Fruit fly (Drosophila melanogaster) whole organism, embryonic: ENCODE results near the gene Ctns.

Source experiments
- Atf3 ChIP-seq: fragments of 200-800 bp; sonication (Bioruptor generic); optimal IDR thresholded peaks from 3 replicates; lab custom pipeline; 2016; ENCODE audit warnings: missing biosample characterization, missing genetic modification characterization
- CG10209 ChIP-seq: fragments of 200-800 bp; sonication (Bioruptor generic); optimal IDR thresholded peaks from 3 replicates; lab custom pipeline; 2017; ENCODE audit warnings: missing biosample characterization, mild to moderate bottlenecking, missing genetic modification characterization, missing genetic modification reagents
- CG13296 ChIP-seq: fragments of 200-800 bp; sonication (Bioruptor generic); optimal IDR thresholded peaks from 3 replicates; lab custom pipeline; 2018; ENCODE audit warnings: missing biosample characterization, mild to moderate bottlenecking, missing genetic modification characterization
- CG13775 ChIP-seq: fragments of 200-800 bp; sonication (Bioruptor generic); optimal IDR thresholded peaks from 3 replicates; lab custom pipeline; 2017; ENCODE audit warnings: missing biosample characterization, mild to moderate bottlenecking, missing genetic modification characterization
- CG14710 ChIP-seq: fragments of 200-800 bp; sonication (Bioruptor generic); optimal IDR thresholded peaks from 3 replicates; lab custom pipeline; 2019; ENCODE audit warnings: missing biosample characterization, mild to moderate bottlenecking, missing genetic modification characterization, moderate library complexity
- CG15011 ChIP-seq: fragments of 200-800 bp; sonication (Bioruptor generic); optimal IDR thresholded peaks from 3 replicates; lab custom pipeline; 2018; ENCODE audit warnings: missing biosample characterization, mild to moderate bottlenecking, missing genetic modification characterization
- CG15073 ChIP-seq: fragments of 200-800 bp; sonication (Bioruptor generic); optimal IDR thresholded peaks from 2 replicates; lab custom pipeline; 2016; ENCODE audit warnings: missing biosample characterization, missing genetic modification characterization
- CG1529 ChIP-seq: fragments of 200-800 bp; sonication (Bioruptor generic); optimal IDR thresholded peaks from 3 replicates; lab custom pipeline; 2018; ENCODE audit warnings: missing biosample characterization, missing genetic modification characterization
- CG17385 ChIP-seq: fragments of 200-800 bp; sonication (Bioruptor generic); optimal IDR thresholded peaks from 3 replicates; lab custom pipeline; 2018; ENCODE audit warnings: missing biosample characterization, mild to moderate bottlenecking, missing genetic modification characterization
- CG1832 ChIP-seq: fragments of 200-800 bp; sonication (Bioruptor generic); optimal IDR thresholded peaks from 2 replicates; lab custom pipeline; 2017; ENCODE audit warnings: missing biosample characterization, mild to moderate bottlenecking, missing genetic modification characterization, inconsistent platforms
- CG18764 ChIP-seq: fragments of 200-800 bp; sonication (Bioruptor generic); optimal IDR thresholded peaks from 3 replicates; lab custom pipeline; 2016; ENCODE audit warnings: missing biosample characterization, missing genetic modification characterization
- CG2199 ChIP-seq: fragments of 200-800 bp; sonication (Bioruptor generic); IDR thresholded peaks from 3 replicates; pipeline ENCODE4 v1.3.6; 2022; ENCODE audit warnings: missing biosample characterization, missing genetic modification characterization
- CG32532 ChIP-seq: fragments of 200-800 bp; sonication (Bioruptor generic); IDR thresholded peaks from 2 replicates; pipeline ENCODE4 v1.3.6; 2022; ENCODE audit warnings: missing biosample characterization, missing genetic modification characterization
- CG33557 ChIP-seq: fragments of 200-800 bp; sonication (Bioruptor generic); optimal IDR thresholded peaks from 2 replicates; lab custom pipeline; 2019; ENCODE audit warnings: missing biosample characterization, mild to moderate bottlenecking, missing genetic modification characterization, moderate library complexity
- CG3847 ChIP-seq: fragments of 200-800 bp; sonication (Bioruptor generic); IDR thresholded peaks from 2 replicates; pipeline ENCODE4 v1.3.6; 2022; ENCODE audit warnings: missing biosample characterization, missing genetic modification characterization
- CG7271 ChIP-seq: fragments of 200-800 bp; sonication (Bioruptor generic); optimal IDR thresholded peaks from 2 replicates; lab custom pipeline; 2018; ENCODE audit warnings: missing biosample characterization, mild to moderate bottlenecking, missing genetic modification characterization, moderate library complexity
- CG7357 ChIP-seq: fragments of 200-800 bp; sonication (Bioruptor generic); IDR thresholded peaks from 3 replicates; pipeline ENCODE4 v1.3.6; 2022; ENCODE audit warnings: missing biosample characterization, missing genetic modification characterization
- CG7839 ChIP-seq: fragments of 200-800 bp; sonication (Bioruptor generic); optimal IDR thresholded peaks from 3 replicates; lab custom pipeline; 2018; ENCODE audit warnings: missing biosample characterization, mild to moderate bottlenecking, missing genetic modification characterization, moderate library complexity
- CG9876 ChIP-seq: fragments of 200-800 bp; sonication (Bioruptor generic); optimal IDR thresholded peaks from 2 replicates; lab custom pipeline; 2016; ENCODE audit warnings: missing biosample characterization, missing genetic modification characterization
- CHES-1-like ChIP-seq: fragments of 200-800 bp; sonication (Bioruptor generic); optimal IDR thresholded peaks from 2 replicates; lab custom pipeline; 2016; ENCODE audit warnings: missing biosample characterization, missing genetic modification characterization
- Gsc ChIP-seq: fragments of 200-800 bp; sonication (Bioruptor generic); IDR thresholded peaks from 2 replicates; pipeline ENCODE4 v1.3.6; 2022; ENCODE audit warnings: missing biosample characterization, missing genetic modification characterization
- H2.0 ChIP-seq: fragments of 200-800 bp; sonication (Bioruptor generic); IDR thresholded peaks from 2 replicates; pipeline ENCODE4 v1.3.6; 2022; ENCODE audit warnings: missing biosample characterization, missing genetic modification characterization
- HLH4C ChIP-seq: fragments of 200-800 bp; sonication (Bioruptor generic); IDR thresholded peaks from 3 replicates; pipeline ENCODE4 v1.3.6; 2022; ENCODE audit warnings: missing biosample characterization, missing genetic modification characterization; ENCODE audit not compliant: partially characterized antibody
- Hey ChIP-seq: fragments of 200-800 bp; sonication (Bioruptor generic); optimal IDR thresholded peaks from 3 replicates; lab custom pipeline; 2018; ENCODE audit warnings: missing biosample characterization, mild to moderate bottlenecking, missing genetic modification characterization
- MESR4 ChIP-seq: fragments of 200-800 bp; sonication (Bioruptor generic); optimal IDR thresholded peaks from 2 replicates; lab custom pipeline; 2018; ENCODE audit warnings: missing biosample characterization, mild to moderate bottlenecking, missing genetic modification characterization, moderate library complexity
- Mad ChIP-seq: fragments of 200-800 bp; sonication (Bioruptor generic); optimal IDR thresholded peaks from 2 replicates; lab custom pipeline; 2016; ENCODE audit warnings: missing biosample characterization, missing genetic modification characterization
- NFAT ChIP-seq: fragments of 200-800 bp; sonication (Bioruptor generic); IDR thresholded peaks from 2 replicates; pipeline ENCODE4 v1.3.6; 2022; ENCODE audit warnings: missing biosample characterization, missing genetic modification characterization
- Pdp1 ChIP-seq, 2 experiments: fragments of 200-800 bp; sonication (Bioruptor generic); optimal IDR thresholded peaks; 3 replicates each; lab custom pipeline; 2016; ENCODE audit warnings: missing biosample characterization in 2 of 2, missing genetic modification characterization in 2 of 2, mild to moderate bottlenecking in 1 of 2, moderate library complexity in 1 of 2
- Ptx1 ChIP-seq: fragments of 200-800 bp; sonication (Bioruptor generic); IDR thresholded peaks from 2 replicates; pipeline ENCODE4 v1.3.6; 2022; ENCODE audit warnings: missing biosample characterization, missing genetic modification characterization
- Rfx ChIP-seq: fragments of 200-800 bp; sonication (Bioruptor generic); IDR thresholded peaks from 2 replicates; pipeline ENCODE4 v1.3.6; 2022; ENCODE audit warnings: missing biosample characterization, missing genetic modification characterization
- TFAM ChIP-seq: fragments of 200-800 bp; sonication (Bioruptor generic); optimal IDR thresholded peaks from 2 replicates; lab custom pipeline; 2017; ENCODE audit warnings: missing biosample characterization, missing genetic modification characterization, inconsistent platforms
- Usf ChIP-seq: fragments of 200-800 bp; sonication (Bioruptor generic); optimal IDR thresholded peaks from 2 replicates; lab custom pipeline; 2017; ENCODE audit warnings: missing genotype, missing biosample characterization, missing genetic modification characterization
- ab ChIP-seq: fragments of 200-800 bp; sonication (Bioruptor generic); optimal IDR thresholded peaks from 2 replicates; lab custom pipeline; 2016; ENCODE audit warnings: missing biosample characterization, missing genetic modification characterization
- abd-A ChIP-seq: fragments of 200-800 bp; sonication (Bioruptor generic); optimal IDR thresholded peaks from 3 replicates; lab custom pipeline; 2019; ENCODE audit warnings: missing biosample characterization, mild to moderate bottlenecking, missing genetic modification characterization, moderate library complexity
- cas ChIP-seq: fragments of 200-800 bp; sonication (Bioruptor generic); IDR thresholded peaks from 2 replicates; pipeline ENCODE4 v1.3.6; 2022; ENCODE audit warnings: missing biosample characterization, missing genetic modification characterization
- grau ChIP-seq: fragments of 200-800 bp; optimal IDR thresholded peaks from 3 replicates; lab custom pipeline; 2019; ENCODE audit warnings: missing biosample characterization, mild to moderate bottlenecking, missing genetic modification characterization, moderate library complexity
- gsb-n ChIP-seq: fragments of 200-800 bp; sonication (Bioruptor generic); optimal IDR thresholded peaks from 3 replicates; lab custom pipeline; 2018; ENCODE audit warnings: missing biosample characterization, mild to moderate bottlenecking, missing genetic modification characterization
- hbn ChIP-seq: fragments of 200-800 bp; sonication (Bioruptor generic); IDR thresholded peaks from 2 replicates; pipeline ENCODE4 v1.3.6; 2022; ENCODE audit warnings: missing biosample characterization, missing genetic modification characterization; ENCODE audit not compliant: partially characterized antibody
- her ChIP-seq: fragments of 200-800 bp; sonication (Bioruptor generic); optimal IDR thresholded peaks from 2 replicates; lab custom pipeline; 2016; ENCODE audit warnings: missing biosample characterization, missing genetic modification characterization
- insv ChIP-seq, 2 experiments: fragments of 200-800 bp; sonication (Bioruptor generic); optimal IDR thresholded peaks; 3 replicates each; lab custom pipeline; 2016 to 2018; ENCODE audit warnings: missing biosample characterization in 2 of 2, missing genetic modification characterization in 2 of 2
- prd ChIP-seq, 3 experiments: fragments of >200 bp in 2 of 3; fragments of 200-800 bp in 1 of 3; sonication (Bioruptor generic) in 1 of 3; optimal IDR thresholded peaks in 2 of 3; IDR thresholded peaks in 1 of 3; 2 replicates in 2 of 3; 3 replicates in 1 of 3; pipeline versions ENCODE4 v1.3.6 to Lab custom; 2017 to 2022; ENCODE audit warnings: missing biosample characterization in 1 of 3, missing genetic modification characterization in 1 of 3
- sc ChIP-seq, 3 experiments: fragments of >200 bp in 2 of 3; fragments of 200-800 bp in 1 of 3; sonication (Bioruptor generic) in 1 of 3; optimal IDR thresholded peaks; 2 replicates in 2 of 3; 3 replicates in 1 of 3; lab custom pipeline; 2017; ENCODE audit warnings: mild to moderate bottlenecking in 1 of 3, missing biosample characterization in 1 of 3, missing genetic modification characterization in 1 of 3, missing genetic modification reagents in 1 of 3
- slou ChIP-seq: fragments of 200-800 bp; sonication (Bioruptor generic); optimal IDR thresholded peaks from 3 replicates; lab custom pipeline; 2016; ENCODE audit warnings: missing biosample characterization, missing genetic modification characterization
- sqz ChIP-seq: fragments of 200-800 bp; sonication (Bioruptor generic); optimal IDR thresholded peaks from 3 replicates; lab custom pipeline; 2018; ENCODE audit warnings: missing biosample characterization, mild to moderate bottlenecking, missing genetic modification characterization
- stwl ChIP-seq: fragments of 200-800 bp; sonication (Bioruptor generic); optimal IDR thresholded peaks from 3 replicates; lab custom pipeline; 2018; ENCODE audit warnings: missing biosample characterization, mild to moderate bottlenecking, missing genetic modification characterization, moderate library complexity
- tup ChIP-seq: fragments of 200-800 bp; sonication (Bioruptor generic); optimal IDR thresholded peaks from 2 replicates; lab custom pipeline; 2016; ENCODE audit warnings: missing biosample characterization, mild to moderate bottlenecking, missing genetic modification characterization, moderate library complexity
- twi ChIP-seq: fragments of 200-800 bp; optimal IDR thresholded peaks from 2 replicates; lab custom pipeline; 2019; ENCODE audit warnings: missing biosample characterization, mild to moderate bottlenecking, missing genetic modification characterization, moderate library complexity

Ctns gene

dm6 chr3R:23056113-23056512 lies 2.6 kb downstream of the Ctns start:
- no peak for TF ChIP-seq Ptx1 (GFP tag; lab: Robert Waterston, UW)
- TF ChIP-seq prd (optimal IDR thresholded peaks at IDR 0.05; lab: Kevin White, UChicago): no peak
- TF ChIP-seq prd (GFP tag; IDR thresholded peaks at IDR 0.05; lab: Robert Waterston, UW): 0 out of 3 replicates have a peak, but pooled peaks have one; percentile 4

dm6 chr3R:23053936-23054335 lies 4.8 kb downstream of the Ctns start, which contains the start of gene p53:
Gene p53 (minus strand): TSS chr3R:23054082.
- TF ChIP-seq NFAT (GFP tag; lab: Robert Waterston, UW): peak; percentile 67; the same call in 1 of the 2 replicates
- TF ChIP-seq CG3847 (GFP tag; lab: Robert Waterston, UW): peak; percentile 71
- no peak for TF ChIP-seq tup (GFP tag; lab: Kevin White, UChicago)
- TF ChIP-seq CG32532 (GFP tag; lab: Robert Waterston, UW): peak; percentile 80
- no peak for TF ChIP-seq Gsc (GFP tag; lab: Robert Waterston, UW)
- TF ChIP-seq CG7357 (GFP tag; lab: Robert Waterston, UW): no peak
- peak; percentile 60 for TF ChIP-seq CG1529 (GFP tag; lab: Kevin White, UChicago)
- peak; percentile 89 for TF ChIP-seq Rfx (GFP tag; lab: Robert Waterston, UW)
- TF ChIP-seq CG17385: peak; percentile 72
- TF ChIP-seq slou (GFP tag; lab: Kevin White, UChicago): peak; percentile 49
- TF ChIP-seq CG7271: peak; percentile 83
- TF ChIP-seq CG18764 (GFP tag; lab: Kevin White, UChicago): peak; percentile 63
- no peak for TF ChIP-seq CG1832 (GFP tag; lab: Kevin White, UChicago)
- peak; percentile 76 for TF ChIP-seq CG15011 (GFP tag; lab: Kevin White, UChicago)
- TF ChIP-seq Mad (GFP tag; lab: Kevin White, UChicago): peak; percentile 77
- no peak for TF ChIP-seq sc (optimal IDR thresholded peaks at IDR 0.05; lab: Kevin White, UChicago)
- TF ChIP-seq sc (GFP tag; optimal IDR thresholded peaks at IDR 0.05; lab: Kevin White, UChicago): peak; percentile 64
- peak; percentile 59 for TF ChIP-seq gsb-n (tag; lab: Kevin White, UChicago)
- TF ChIP-seq Usf (GFP tag; lab: Kevin White, UChicago): peak; percentile 21
- TF ChIP-seq CG13296 (GFP tag; lab: Kevin White, UChicago): peak; percentile 76
- TF ChIP-seq sqz (GFP tag; lab: Kevin White, UChicago): peak; percentile 45
- no peak for TF ChIP-seq abd-A
- TF ChIP-seq TFAM (GFP tag; lab: Kevin White, UChicago): no peak
- peak; percentile 73 for TF ChIP-seq CG14710 (tag; lab: Kevin White, UChicago)
- peak; percentile 90 for TF ChIP-seq stwl (tag; lab: Kevin White, UChicago)
- peak; percentile 67 for TF ChIP-seq CG7839 (tag; lab: Kevin White, UChicago)
- TF ChIP-seq H2.0: peak; percentile 62; the same call in 1 of the 2 replicates
- TF ChIP-seq twi (tag; lab: Kevin White, UChicago): peak; percentile 49
- TF ChIP-seq CG33557 (GFP tag; lab: Kevin White, UChicago): peak; percentile 45
- TF ChIP-seq grau: peak; percentile 67
- TF ChIP-seq Atf3: peak; percentile 59
- peak; percentile 85 for TF ChIP-seq CG13775 (GFP tag; lab: Kevin White, UChicago)
- peak; percentile 67 for TF ChIP-seq hbn
- no peak for TF ChIP-seq ab
- TF ChIP-seq CG2199 (GFP tag; lab: Robert Waterston, UW): 0 out of 3 replicates have a peak, but pooled peaks have one; percentile 64
- peak; percentile 64 for TF ChIP-seq HLH4C (GFP tag; lab: Robert Waterston, UW)
- peak; percentile 68 for TF ChIP-seq her (GFP tag; lab: Kevin White, UChicago)
- TF ChIP-seq CG9876 (GFP tag; lab: Kevin White, UChicago): peak; percentile 47
- TF ChIP-seq cas: no peak
- peak; percentile 18 for TF ChIP-seq MESR4 (GFP tag; lab: Kevin White, UChicago)
- peak; percentile 68 for TF ChIP-seq CHES-1-like
- no peak for TF ChIP-seq CG15073 (GFP tag; lab: Kevin White, UChicago)
- TF ChIP-seq CG10209 (GFP tag; lab: Kevin White, UChicago): peak; percentile 71
- peak in 1 of 2 experiments; percentile 48 for TF ChIP-seq insv (GFP tag; optimal IDR thresholded peaks at IDR 0.05; lab: Kevin White, UChicago)
- no peak for TF ChIP-seq Hey (tag; lab: Kevin White, UChicago)
- TF ChIP-seq Pdp1 (GFP tag; optimal IDR thresholded peaks at IDR 0.05; lab: Kevin White, UChicago): peak; percentile 57 to 59
